Fruit fly (Drosophila melanogaster) whole organism, wandering third instar larva: ENCODE measurements around the gene CG9328.

ENCODE experiments used
- Abd-B ChIP-seq: fragments of >200 bp; optimal IDR thresholded peaks from 2 replicates; lab custom pipeline; 2017; ENCODE audit warnings: missing biosample characterization, missing genetic modification characterization
- CG32264 ChIP-seq: fragments of 200-800 bp; sonication (Bioruptor generic); optimal IDR thresholded peaks from 2 replicates; lab custom pipeline; 2016; ENCODE audit warnings: missing biosample characterization, missing genetic modification characterization
- CG9705 ChIP-seq: fragments of 200-800 bp; sonication (Bioruptor generic); optimal IDR thresholded peaks from 2 replicates; lab custom pipeline; 2018; ENCODE audit warnings: missing biosample characterization, mild to moderate bottlenecking, missing genetic modification characterization
- CrebA ChIP-seq: fragments of 200-800 bp; sonication (Bioruptor generic); optimal IDR thresholded peaks from 2 replicates; lab custom pipeline; 2016; ENCODE audit warnings: missing biosample characterization, mild to moderate bottlenecking, missing genetic modification characterization, borderline replicate concordance
- Dfd ChIP-seq: fragments of >200 bp; optimal IDR thresholded peaks from 2 replicates; lab custom pipeline; 2017; ENCODE audit warnings: missing biosample characterization, missing genetic modification characterization
- HLH106 ChIP-seq: fragments of 200-800 bp; optimal IDR thresholded peaks from 3 replicates; lab custom pipeline; 2019; ENCODE audit warnings: missing biosample characterization, mild to moderate bottlenecking, missing genetic modification characterization, moderate library complexity
- Hnf4 ChIP-seq: fragments of 200-800 bp; sonication (Bioruptor generic); optimal IDR thresholded peaks from 2 replicates; lab custom pipeline; 2016; ENCODE audit warnings: missing biosample characterization, mild to moderate bottlenecking, missing genetic modification characterization
- Hr83 ChIP-seq: fragments of 200-300 bp; sonication (Bioruptor generic); optimal IDR thresholded peaks from 2 replicates; lab custom pipeline; 2016; ENCODE audit warnings: missing biosample characterization, mild to moderate bottlenecking, missing genetic modification characterization, moderate library complexity; ENCODE audit not compliant: poor library complexity, severe bottlenecking
- Jra ChIP-seq: sonication (Bioruptor generic); optimal IDR thresholded peaks from 2 replicates; lab custom pipeline; 2016; ENCODE audit warnings: missing biosample characterization, missing genetic modification characterization
- Mio ChIP-seq: sonication (Bioruptor generic); optimal IDR thresholded peaks from 2 replicates; lab custom pipeline; 2016; ENCODE audit warnings: missing biosample characterization, missing genetic modification characterization
- Myc ChIP-seq: fragments of >200 bp; optimal IDR thresholded peaks from 2 replicates; lab custom pipeline; 2017
- N ChIP-seq: fragments of >200 bp; optimal IDR thresholded peaks from 2 replicates; lab custom pipeline; 2018; ENCODE audit warnings: missing biosample characterization, missing external identifiers, missing genetic modification characterization
- OdsH ChIP-seq: fragments of 200-800 bp; sonication (Bioruptor generic); optimal IDR thresholded peaks from 2 replicates; lab custom pipeline; 2016; ENCODE audit warnings: missing biosample characterization, mild to moderate bottlenecking, missing genetic modification characterization
- Rel ChIP-seq, 2 experiments: fragments of 200-800 bp; sonication (Bioruptor generic) in 1 of 2; optimal IDR thresholded peaks; 2 replicates in 1 of 2; 3 replicates in 1 of 2; lab custom pipeline; 2016 to 2019; ENCODE audit warnings: mild to moderate bottlenecking in 2 of 2, missing biosample characterization in 2 of 2, missing genetic modification characterization in 2 of 2, moderate library complexity in 1 of 2
- Sp1 ChIP-seq: fragments of 200-800 bp; sonication (Bioruptor generic); optimal IDR thresholded peaks from 3 replicates; lab custom pipeline; 2019; ENCODE audit warnings: missing biosample characterization, mild to moderate bottlenecking, missing genetic modification characterization, moderate library complexity
- Vsx2 ChIP-seq: fragments of 200-300, 225-300 bp; sonication (Bioruptor generic); optimal IDR thresholded peaks from 2 replicates; lab custom pipeline; 2018; ENCODE audit warnings: missing biosample characterization, missing genetic modification characterization; ENCODE audit not compliant: partially characterized antibody
- br ChIP-seq: fragments of 200-800 bp; sonication (Bioruptor generic); optimal IDR thresholded peaks from 2 replicates; lab custom pipeline; 2016; ENCODE audit warnings: missing biosample characterization, missing genetic modification characterization
- brk ChIP-seq: fragments of 200-800 bp; sonication (Bioruptor generic); optimal IDR thresholded peaks from 2 replicates; lab custom pipeline; 2016; ENCODE audit warnings: missing biosample characterization, mild to moderate bottlenecking, missing genetic modification characterization
- dl ChIP-seq, 2 experiments: fragments of 175-275, 200-275 bp in 1 of 2; fragments of 200-275 bp in 1 of 2; sonication (Bioruptor generic); optimal IDR thresholded peaks; lab custom pipeline; 2018; ENCODE audit warnings: mild to moderate bottlenecking in 2 of 2, missing biosample characterization in 2 of 2, missing genetic modification characterization in 2 of 2, moderate library complexity in 2 of 2; ENCODE audit not compliant: partially characterized antibody in 2 of 2, insufficient read depth in 1 of 2
- dmrt93B ChIP-seq: fragments of 200-800 bp; sonication (Bioruptor generic); optimal IDR thresholded peaks from 2 replicates; lab custom pipeline; 2018; ENCODE audit warnings: missing biosample characterization, mild to moderate bottlenecking, missing genetic modification characterization
- dsf ChIP-seq: sonication (Bioruptor generic); optimal IDR thresholded peaks from 2 replicates; lab custom pipeline; 2016; ENCODE audit warnings: missing biosample characterization, missing genetic modification characterization, borderline replicate concordance
- foxo ChIP-seq, 2 experiments: fragments of 200-800 bp; sonication (Bioruptor generic); optimal IDR thresholded peaks; 2 replicates in 1 of 2; 3 replicates in 1 of 2; lab custom pipeline; 2016 to 2017; ENCODE audit warnings: missing biosample characterization in 2 of 2, missing genetic modification characterization in 2 of 2
- fru ChIP-seq: fragments of 200-800 bp; sonication (Bioruptor generic); optimal IDR thresholded peaks from 3 replicates; lab custom pipeline; 2016; ENCODE audit warnings: missing biosample characterization, mild to moderate bottlenecking, missing genetic modification characterization
- h ChIP-seq: fragments of 200-800 bp; sonication (Bioruptor generic); optimal IDR thresholded peaks from 3 replicates; lab custom pipeline; 2016; ENCODE audit warnings: missing biosample characterization, mild to moderate bottlenecking, missing genetic modification characterization
- jim ChIP-seq: fragments of 175-275, 200-325 bp; sonication (Bioruptor generic); optimal IDR thresholded peaks from 2 replicates; lab custom pipeline; 2016; ENCODE audit warnings: missing biosample characterization, mild to moderate bottlenecking, missing genetic modification characterization
- lola ChIP-seq: fragments of >200 bp; optimal IDR thresholded peaks from 2 replicates; lab custom pipeline; 2017; ENCODE audit warnings: missing biosample characterization, missing genetic modification characterization
- pan ChIP-seq: fragments of >200 bp; optimal IDR thresholded peaks from 2 replicates; lab custom pipeline; 2017
- psq ChIP-seq: fragments of 200-800 bp; sonication (Bioruptor generic); optimal IDR thresholded peaks from 3 replicates; lab custom pipeline; 2017; ENCODE audit warnings: missing biosample characterization, mild to moderate bottlenecking, missing genetic modification characterization, moderate library complexity
- rgr ChIP-seq: fragments of 200-800 bp; sonication (Bioruptor generic); optimal IDR thresholded peaks from 3 replicates; lab custom pipeline; 2016; ENCODE audit warnings: missing biosample characterization, mild to moderate bottlenecking, missing genetic modification characterization
- tai ChIP-seq: sonication (Bioruptor generic); optimal IDR thresholded peaks from 2 replicates; lab custom pipeline; 2016; ENCODE audit warnings: missing biosample characterization, missing genetic modification characterization
- usp ChIP-seq: fragments of >200 bp; optimal IDR thresholded peaks from 2 replicates; lab custom pipeline; 2017; ENCODE audit warnings: missing biosample characterization, missing genetic modification characterization
- woc ChIP-seq: sonication (Bioruptor generic); optimal IDR thresholded peaks from 2 replicates; lab custom pipeline; 2016; ENCODE audit warnings: missing biosample characterization, mild to moderate bottlenecking, missing genetic modification characterization

CG9328 gene

DNA sequence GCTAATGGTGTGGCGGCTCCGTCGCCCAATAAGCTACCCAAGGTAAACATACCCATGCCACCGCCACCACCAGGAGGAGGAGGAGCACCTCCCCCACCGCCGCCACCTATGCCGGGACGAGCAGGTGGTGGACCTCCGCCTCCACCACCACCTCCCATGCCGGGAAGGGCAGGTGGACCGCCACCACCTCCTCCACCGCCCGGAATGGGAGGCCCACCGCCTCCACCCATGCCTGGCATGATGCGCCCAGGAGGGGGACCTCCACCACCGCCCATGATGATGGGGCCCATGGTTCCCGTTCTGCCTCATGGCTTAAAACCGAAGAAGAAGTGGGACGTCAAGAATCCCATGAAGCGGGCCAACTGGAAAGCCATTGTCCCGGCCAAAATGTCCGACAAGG lies 32.9 kb upstream of the CG9328 start:
- TF ChIP-seq Dfd (GFP tag; lab: Kevin White, UChicago) (peak; percentile 99), Mio (no peak), usp (no peak)
- TF ChIP-seq, all 38 proteins: peak for 1

- TF ChIP-seq Myc (lab: Kevin White, UChicago): no peak
- TF ChIP-seq, all 38 proteins: peak for 0
Observed at dm6 chr2L:20768568-20769071, 28.9 kb upstream of the CG9328 start.

DNA sequence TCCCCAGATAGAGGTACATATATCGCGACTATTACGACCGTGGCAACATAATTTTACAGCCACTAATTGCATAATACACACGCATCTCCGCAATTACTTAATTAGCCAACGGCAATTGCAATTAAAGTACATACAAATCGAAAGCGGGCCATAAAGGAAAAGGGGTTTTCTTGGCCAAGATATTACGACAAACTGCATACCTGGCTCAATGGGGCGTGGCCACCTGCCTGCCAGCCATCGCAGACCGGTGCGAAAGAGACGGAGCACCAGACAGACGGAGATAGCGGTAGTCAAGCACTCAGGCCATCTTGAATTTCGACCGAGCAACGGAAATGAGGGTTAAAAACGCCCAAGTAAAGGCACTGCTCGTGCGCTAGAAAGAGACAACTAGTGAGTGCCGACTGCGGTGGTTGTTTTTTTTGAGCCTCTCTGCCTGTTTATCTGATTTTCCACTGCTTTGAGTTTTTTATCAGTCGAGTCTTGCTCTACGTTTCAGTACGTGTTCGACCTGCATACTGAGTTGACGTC lies 27.2 kb upstream of the CG9328 start, which contains the start of gene cad:
TSS of gene cad (plus strand) at position 490 of the 528 bp plus-strand sequence.
- peak; percentile 41 for TF ChIP-seq HLH106
- TF ChIP-seq Rel (GFP tag; optimal IDR thresholded peaks at IDR 0.05; lab: Kevin White, UChicago): no peak
- TF ChIP-seq Rel (tag; optimal IDR thresholded peaks at IDR 0.05; lab: Kevin White, UChicago): peak; percentile 65
- TF ChIP-seq usp: no peak
- TF ChIP-seq foxo (GFP tag; optimal IDR thresholded peaks at IDR 0.05; lab: Kevin White, UChicago): peak in 1 of 2 experiments; percentile 14
- TF ChIP-seq CG32264: no peak
- TF ChIP-seq dmrt93B (GFP tag; lab: Kevin White, UChicago): peak; percentile 36
- TF ChIP-seq psq (GFP tag; lab: Kevin White, UChicago): peak; percentile 45
- no peak for TF ChIP-seq dsf (GFP tag; lab: Kevin White, UChicago)
- TF ChIP-seq rgr: peak; percentile 68
- TF ChIP-seq N (GFP tag; lab: Kevin White, UChicago): no peak
- TF ChIP-seq OdsH: peak; percentile 11
- peak; percentile 79 for TF ChIP-seq Hr83 (GFP tag; lab: Kevin White, UChicago)
- TF ChIP-seq jim: peak; percentile 65
- TF ChIP-seq Jra (GFP tag; lab: Kevin White, UChicago): peak; percentile 19
- TF ChIP-seq br (GFP tag; lab: Kevin White, UChicago): peak; percentile 57
- peak; percentile 26 for TF ChIP-seq CG9705
- TF ChIP-seq h (GFP tag; lab: Kevin White, UChicago): peak; percentile 65
- peak; percentile 2 for TF ChIP-seq Hnf4 (GFP tag; lab: Kevin White, UChicago)
- peak; percentile 65 for TF ChIP-seq Sp1

DNA sequence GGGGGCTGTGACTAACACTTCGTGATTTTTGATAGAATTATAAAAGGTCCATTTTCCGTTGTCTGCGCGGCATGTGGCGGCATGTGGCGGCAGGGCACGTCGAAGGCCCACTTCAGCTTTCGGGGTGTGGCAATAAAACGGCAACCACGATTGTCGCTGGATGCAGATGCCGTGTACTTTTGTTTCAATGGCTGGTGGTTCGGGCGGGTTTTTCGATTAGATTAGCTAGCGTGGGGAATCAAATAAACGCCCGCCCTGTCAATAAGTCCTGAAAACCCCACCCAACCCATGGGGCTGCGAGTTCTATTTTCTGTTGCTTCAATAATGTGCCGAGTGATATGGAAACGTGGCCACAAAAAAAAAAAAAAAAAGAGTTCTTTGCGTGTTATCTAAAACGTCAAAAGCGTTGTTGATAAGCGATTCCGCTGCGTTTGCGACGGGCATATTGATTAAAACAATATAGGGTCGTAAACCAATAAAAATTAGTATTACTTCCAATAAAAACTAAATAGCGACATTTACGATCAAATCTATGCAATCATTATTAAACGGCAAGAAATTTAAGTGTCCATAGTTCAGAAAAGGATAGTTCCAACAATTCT lies 24.0 kb upstream of the CG9328 start:
- peak; percentile 75 for TF ChIP-seq CrebA (GFP tag; lab: Kevin White, UChicago)
- no peak for TF ChIP-seq Rel (GFP tag; optimal IDR thresholded peaks at IDR 0.05; lab: Kevin White, UChicago)
- TF ChIP-seq Rel (tag; optimal IDR thresholded peaks at IDR 0.05; lab: Kevin White, UChicago): peak; percentile 95
- peak in 1 of 2 experiments; percentile 50 for TF ChIP-seq dl (GFP tag; optimal IDR thresholded peaks at IDR 0.05; lab: Kevin White, UChicago; ENCODE audit: insufficient read depth in 1 of 2, partially characterized antibody in 2 of 2)
- TF ChIP-seq Sp1: peak; percentile 42
- no peak for TF ChIP-seq jim
- TF ChIP-seq lola (GFP tag; lab: Kevin White, UChicago): no peak
- no peak for TF ChIP-seq pan
- TF ChIP-seq Hnf4 (GFP tag; lab: Kevin White, UChicago): no peak

DNA sequence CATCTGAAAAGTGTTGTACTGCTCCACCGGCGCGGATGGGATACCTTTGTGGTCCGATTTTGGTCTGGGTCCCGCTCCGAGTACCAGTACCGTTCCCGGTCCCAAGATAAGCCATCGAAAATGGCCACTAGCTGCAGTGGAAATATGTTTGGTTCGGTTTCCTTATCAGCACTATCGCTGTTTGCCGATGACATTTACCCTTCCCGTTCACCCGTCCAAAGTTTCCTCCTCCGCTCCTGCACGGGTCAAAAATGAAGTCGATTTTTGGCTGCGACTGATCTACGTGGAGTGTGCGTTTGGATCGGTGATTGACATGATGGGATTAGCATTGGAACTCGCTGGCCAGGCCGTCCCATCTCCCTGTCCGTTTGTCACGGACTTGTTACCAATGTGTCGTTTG lies 23.1 kb upstream of the CG9328 start:
- TF ChIP-seq Rel (GFP tag; optimal IDR thresholded peaks at IDR 0.05; lab: Kevin White, UChicago) (no peak), Rel (tag; optimal IDR thresholded peaks at IDR 0.05; lab: Kevin White, UChicago) (no peak), fru (GFP tag; lab: Kevin White, UChicago) (no peak), jim (no peak), br (GFP tag; lab: Kevin White, UChicago) (no peak), Myc (lab: Kevin White, UChicago) (no peak), Abd-B (GFP tag; lab: Kevin White, UChicago) (no peak), woc (GFP tag; lab: Kevin White, UChicago) (no peak), pan (no peak), h (GFP tag; lab: Kevin White, UChicago) (no peak), usp (no peak), OdsH (no peak), brk (no peak), Hr83 (GFP tag; lab: Kevin White, UChicago) (no peak), tai (GFP tag; lab: Kevin White, UChicago) (no peak), rgr (no peak), Vsx2 (GFP tag; lab: Kevin White, UChicago) (no peak), CG32264 (no peak), psq (GFP tag; lab: Kevin White, UChicago) (no peak), Jra (GFP tag; lab: Kevin White, UChicago) (no peak), Sp1 (no peak)
